Worm (Caenorhabditis elegans) whole organism, late embryonic: ENCODE data around the gene mig-13.
A peak's percentile ranks its signal among the peaks of the same experiment; 100 is the strongest.

Experiments used
- C08G9.2 ChIP-seq: sonication (generic microtip); optimal IDR thresholded peaks from 2 replicates; lab custom pipeline; 2016; ENCODE audit warnings: mild to moderate bottlenecking, missing genetic modification characterization, moderate library complexity, missing compliant biosample characterization
- F13H6.1 ChIP-seq: sonication (generic microtip); optimal IDR thresholded peaks from 2 replicates; lab custom pipeline; 2016; ENCODE audit warnings: missing genetic modification characterization, missing compliant biosample characterization
- K09A11.1 ChIP-seq: sonication (generic microtip); optimal IDR thresholded peaks from 2 replicates; lab custom pipeline; 2017; ENCODE audit warnings: antibody characterized with exemption, mild to moderate bottlenecking, missing genetic modification characterization, missing compliant biosample characterization; ENCODE audit not compliant: insufficient read depth
- ahr-1 ChIP-seq: sonication (generic microtip); optimal IDR thresholded peaks from 2 replicates; lab custom pipeline; 2016; ENCODE audit warnings: missing genetic modification characterization, missing compliant biosample characterization
- ama-1 ChIP-seq: fragments of 150-350 bp; optimal IDR thresholded peaks from 2 replicates; lab custom pipeline; 2014
- ceh-2 ChIP-seq: sonication (generic microtip); optimal IDR thresholded peaks from 2 replicates; lab custom pipeline; 2016; ENCODE audit warnings: missing genotype, missing genetic modification characterization, missing compliant biosample characterization
- ceh-22 ChIP-seq: sonication (generic microtip); optimal IDR thresholded peaks from 2 replicates; lab custom pipeline; 2017; ENCODE audit warnings: missing biosample characterization, missing genetic modification characterization
- ceh-31 ChIP-seq: sonication (generic microtip); optimal IDR thresholded peaks from 2 replicates; lab custom pipeline; 2016; ENCODE audit warnings: missing genetic modification characterization, missing compliant biosample characterization
- ceh-6 ChIP-seq: fragments of 200-800 bp; sonication (Bioruptor generic); optimal IDR thresholded peaks from 2 replicates; lab custom pipeline; 2018; ENCODE audit warnings: mild to moderate bottlenecking, missing genetic modification characterization, missing compliant biosample characterization
- ceh-9 ChIP-seq: sonication (generic microtip); optimal IDR thresholded peaks from 2 replicates; lab custom pipeline; 2016; ENCODE audit warnings: mild to moderate bottlenecking, missing genetic modification characterization, inconsistent platforms, missing compliant biosample characterization
- che-1 ChIP-seq: sonication (generic microtip); optimal IDR thresholded peaks from 2 replicates; lab custom pipeline; 2016; ENCODE audit warnings: mild to moderate bottlenecking, missing genetic modification characterization, missing compliant biosample characterization
- dve-1 ChIP-seq: sonication (generic microtip); optimal IDR thresholded peaks from 2 replicates; lab custom pipeline; 2017; ENCODE audit warnings: antibody characterized with exemption, mild to moderate bottlenecking, missing genetic modification characterization, missing compliant biosample characterization
- ets-4 ChIP-seq: sonication (generic microtip); optimal IDR thresholded peaks from 2 replicates; lab custom pipeline; 2016; ENCODE audit warnings: missing genetic modification characterization, missing compliant biosample characterization
- eyg-1 ChIP-seq: sonication (generic microtip); optimal IDR thresholded peaks from 2 replicates; lab custom pipeline; 2016; ENCODE audit warnings: missing genotype, missing genetic modification characterization, missing compliant biosample characterization
- fkh-10 ChIP-seq: fragments of 150-350 bp; optimal IDR thresholded peaks from 2 replicates; lab custom pipeline; 2014; ENCODE audit warnings: missing biosample characterization, missing genetic modification reagents, missing genetic modification characterization
- fkh-6 ChIP-seq: sonication (generic microtip); optimal IDR thresholded peaks from 2 replicates; lab custom pipeline; 2016; ENCODE audit warnings: missing genetic modification characterization, missing compliant biosample characterization
- gmeb-2 ChIP-seq: sonication (generic microtip); optimal IDR thresholded peaks from 2 replicates; lab custom pipeline; 2016; ENCODE audit warnings: missing genetic modification characterization, inconsistent platforms, missing compliant biosample characterization
- hlh-13 ChIP-seq: fragments of 200-800 bp; sonication (Bioruptor generic); optimal IDR thresholded peaks from 2 replicates; lab custom pipeline; 2018; ENCODE audit warnings: mild to moderate bottlenecking, missing genetic modification characterization, missing compliant biosample characterization
- hlh-15 ChIP-seq: sonication (generic microtip); optimal IDR thresholded peaks from 2 replicates; lab custom pipeline; 2016; ENCODE audit warnings: missing genetic modification characterization, missing compliant biosample characterization
- hlh-30 ChIP-seq: sonication (generic microtip); optimal IDR thresholded peaks from 2 replicates; lab custom pipeline; 2017; ENCODE audit warnings: antibody characterized with exemption, missing genetic modification characterization, missing compliant biosample characterization; ENCODE audit not compliant: insufficient read depth
- hlh-6 ChIP-seq: sonication (generic microtip); optimal IDR thresholded peaks from 2 replicates; lab custom pipeline; 2016; ENCODE audit warnings: missing genotype, missing genetic modification characterization, missing compliant biosample characterization
- hlh-8 ChIP-seq: sonication (generic microtip); optimal IDR thresholded peaks from 2 replicates; lab custom pipeline; 2016; ENCODE audit warnings: missing genotype, missing genetic modification characterization, missing compliant biosample characterization
- nfya-1 ChIP-seq: sonication (generic microtip); optimal IDR thresholded peaks from 2 replicates; lab custom pipeline; 2017; ENCODE audit warnings: missing genetic modification characterization, mild to moderate bottlenecking, missing compliant biosample characterization, antibody characterized with exemption, moderate library complexity
- nhr-11 ChIP-seq: fragments of 150-350 bp; optimal IDR thresholded peaks from 2 replicates; lab custom pipeline; 2014; ENCODE audit warnings: missing biosample characterization, missing genetic modification characterization
- pag-3 ChIP-seq: sonication (generic microtip); optimal IDR thresholded peaks from 2 replicates; lab custom pipeline; 2016; ENCODE audit warnings: missing compliant biosample characterization, missing genetic modification characterization, borderline replicate concordance
- pat-9 ChIP-seq: fragments of 200-800 bp; sonication (Bioruptor generic); optimal IDR thresholded peaks from 2 replicates; lab custom pipeline; 2018; ENCODE audit warnings: mild to moderate bottlenecking, missing genetic modification characterization, moderate library complexity, missing compliant biosample characterization
- pax-1 ChIP-seq: fragments of 150-350 bp; optimal IDR thresholded peaks from 2 replicates; lab custom pipeline; 2014; ENCODE audit warnings: missing biosample characterization, missing genetic modification characterization
- pha-2 ChIP-seq: sonication (generic microtip); optimal IDR thresholded peaks from 2 replicates; lab custom pipeline; 2017; ENCODE audit warnings: mild to moderate bottlenecking, missing genetic modification characterization, missing compliant biosample characterization
- pha-4 ChIP-seq: fragments of 150-350 bp; optimal IDR thresholded peaks from 2 replicates; lab custom pipeline; 2018; ENCODE audit warnings: missing biosample characterization, missing genetic modification reagents, missing genetic modification characterization
- pqm-1 ChIP-seq: sonication (generic microtip); optimal IDR thresholded peaks from 2 replicates; lab custom pipeline; 2016; ENCODE audit warnings: missing genetic modification characterization, missing compliant biosample characterization
- ref-2 ChIP-seq: sonication (generic microtip); optimal IDR thresholded peaks from 2 replicates; lab custom pipeline; 2016; ENCODE audit warnings: missing genetic modification characterization, missing compliant biosample characterization
- sox-2 ChIP-seq: fragments of 200-800 bp; sonication (Bioruptor generic); IDR thresholded peaks from 2 replicates; pipeline ENCODE4 v1.3.6; 2022; ENCODE audit warnings: missing genetic modification reagents, missing genetic modification characterization, missing compliant biosample characterization
- sox-4 ChIP-seq: sonication (generic microtip); optimal IDR thresholded peaks from 2 replicates; lab custom pipeline; 2017; ENCODE audit warnings: mild to moderate bottlenecking, missing genetic modification characterization, inconsistent platforms, missing compliant biosample characterization
- tbx-2 ChIP-seq: sonication (generic microtip); optimal IDR thresholded peaks from 2 replicates; lab custom pipeline; 2016; ENCODE audit warnings: missing genetic modification characterization, missing compliant biosample characterization
- tbx-7 ChIP-seq: sonication (generic microtip); optimal IDR thresholded peaks from 2 replicates; lab custom pipeline; 2016; ENCODE audit warnings: missing genotype, missing genetic modification characterization, missing compliant biosample characterization
- ttx-3 ChIP-seq: sonication (generic microtip); optimal IDR thresholded peaks from 2 replicates; lab custom pipeline; 2016; ENCODE audit warnings: missing genetic modification reagents, missing genetic modification characterization, missing compliant biosample characterization
- unc-3 ChIP-seq, 2 experiments: fragments of 200-800 bp in 1 of 2; sonication (Bioruptor generic) in 1 of 2; sonication (generic microtip) in 1 of 2; conservative IDR thresholded peaks in 1 of 2; optimal IDR thresholded peaks in 1 of 2; 2 replicates each; pipeline versions ENCODE4 v1.3.6 to Lab custom; 2016 to 2022; ENCODE audit warnings: missing compliant biosample characterization in 2 of 2, missing genetic modification characterization in 2 of 2, missing genetic modification reagents in 1 of 2
- ztf-16 ChIP-seq: sonication (generic microtip); optimal IDR thresholded peaks from 2 replicates; lab custom pipeline; 2017; ENCODE audit warnings: missing genetic modification characterization, missing compliant biosample characterization

mig-13 gene

ce11 chrX:4813115-4813732 is 13.3 kb upstream of the mig-13 start (continued):
- TF ChIP-seq ceh-9 = no peak
- TF ChIP-seq ama-1 (lab: Kevin White, UChicago) = no peak
- no peak for TF ChIP-seq hlh-13 (GFP tag; lab: Kevin White, UChicago)
- peak; percentile 59 for TF ChIP-seq ztf-16 (tag; lab: Kevin White, UChicago)
- TF ChIP-seq hlh-6 (tag; lab: Kevin White, UChicago) = no peak
- TF ChIP-seq pax-1 (tag; lab: Kevin White, UChicago) = no peak
- TF ChIP-seq K09A11.1 = no peak
- TF ChIP-seq ceh-2 = no peak
- TF ChIP-seq pat-9 = no peak

ce11 chrX:4811242-4811641 is 11.3 kb upstream of the mig-13 start, which contains the start of gene ztf-16:
TSS of gene ztf-16 (minus strand) at chrX:4811540.
- TF ChIP-seq nhr-11 (tag; lab: Kevin White, UChicago) = no peak
- no peak for TF ChIP-seq pag-3 (tag; lab: Kevin White, UChicago)
- no peak for TF ChIP-seq pqm-1
- TF ChIP-seq ahr-1 (tag; lab: Kevin White, UChicago) = no peak
- no peak for TF ChIP-seq nfya-1 (tag; lab: Kevin White, UChicago)
- no peak for TF ChIP-seq fkh-6 (tag; lab: Kevin White, UChicago)
- no peak for TF ChIP-seq sox-2
- TF ChIP-seq ets-4 (tag; lab: Kevin White, UChicago) = no peak

DNA sequence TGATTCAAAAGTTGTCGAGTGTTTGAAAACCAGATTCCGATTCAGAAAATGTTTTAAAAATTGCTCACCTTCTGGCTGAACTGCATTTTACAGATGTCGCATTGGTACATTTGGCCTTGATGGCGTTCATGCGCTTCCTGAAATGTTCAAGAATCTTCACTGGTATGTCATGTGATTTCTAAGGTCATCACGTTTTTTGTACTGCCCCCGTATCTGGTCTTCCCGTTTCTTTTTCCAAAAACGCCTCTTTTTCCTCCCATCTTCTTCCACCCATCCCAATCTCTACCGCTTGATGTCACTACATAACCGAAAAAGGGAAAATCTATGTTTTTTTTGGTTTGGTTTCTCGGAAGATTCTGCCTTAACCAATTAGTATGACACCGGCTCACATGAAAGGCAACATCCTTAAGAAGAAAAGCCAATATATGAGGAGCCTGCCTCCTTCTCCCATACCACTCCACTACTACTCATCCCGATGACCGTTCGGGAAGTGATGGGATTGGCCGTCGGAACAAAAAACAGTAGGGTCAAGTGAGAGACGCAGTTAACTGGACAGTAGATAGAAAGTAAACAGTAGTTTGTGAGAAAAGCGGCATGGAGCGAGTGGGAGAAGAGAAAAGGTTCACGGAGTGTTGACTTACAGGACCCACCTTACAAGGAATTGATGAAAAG is 10.0 kb upstream of the mig-13 start:
- TF ChIP-seq ztf-16 (tag; lab: Kevin White, UChicago) (peak; percentile 63), hlh-30 (tag; lab: Kevin White, UChicago) (peak; percentile 59), dve-1 (tag; lab: Kevin White, UChicago) (no peak)
- TF ChIP-seq, all 69 proteins: peak for 2

- TF ChIP-seq ref-2 (tag; lab: Kevin White, UChicago) (peak; percentile 67), fkh-10 (GFP tag; lab: Kevin White, UChicago) (no peak), ceh-9 (no peak), pag-3 (tag; lab: Kevin White, UChicago) (no peak), ztf-16 (tag; lab: Kevin White, UChicago) (peak; percentile 55)
These were observed 9.3 kb upstream of the mig-13 start for ce11 chrX:4809189-4809588.

DNA sequence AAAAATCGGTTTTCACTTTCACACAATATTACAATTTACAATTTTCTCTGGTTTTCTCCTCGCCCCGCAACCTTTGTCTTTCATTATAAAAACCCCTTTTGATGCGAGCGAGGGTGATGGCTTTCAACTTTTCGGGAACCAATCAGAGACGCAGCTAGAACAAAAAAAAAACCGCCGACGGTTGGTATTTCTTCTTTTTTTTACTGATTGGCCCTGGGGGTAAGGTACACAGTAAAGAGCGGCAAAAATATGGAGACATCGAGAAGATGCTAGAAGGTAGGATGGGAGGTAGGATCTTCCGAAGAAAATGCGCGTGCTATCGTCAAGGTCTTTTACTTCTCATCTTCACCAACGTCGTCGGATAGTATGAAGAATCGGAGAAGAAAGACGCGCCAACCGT is 8.8 kb upstream of the mig-13 start:
- TF ChIP-seq ets-4 (tag; lab: Kevin White, UChicago) = no peak
- TF ChIP-seq nfya-1 (tag; lab: Kevin White, UChicago) = peak; percentile 26
- no peak for TF ChIP-seq ceh-22 (tag; lab: Kevin White, UChicago)
- TF ChIP-seq ceh-31 = no peak
- no peak for TF ChIP-seq ztf-16 (tag; lab: Kevin White, UChicago)
- TF ChIP-seq tbx-7 (tag; lab: Kevin White, UChicago) = no peak
- TF ChIP-seq, all 69 proteins: peak for 1

- TF ChIP-seq tbx-2 (tag; lab: Kevin White, UChicago) (no peak), pha-2 (tag; lab: Kevin White, UChicago) (no peak), hlh-15 (tag; lab: Kevin White, UChicago) (no peak), ttx-3 (no peak), C08G9.2 (tag; lab: Kevin White, UChicago) (no peak), unc-3 (GFP tag; conservative IDR thresholded peaks at IDR 0.05; lab: Robert Waterston, UW) (no peak), unc-3 (tag; optimal IDR thresholded peaks at IDR 0.05; lab: Kevin White, UChicago) (no peak), hlh-8 (tag; lab: Kevin White, UChicago) (no peak), sox-4 (tag; lab: Kevin White, UChicago) (no peak), ceh-22 (tag; lab: Kevin White, UChicago) (no peak), F13H6.1 (tag; lab: Kevin White, UChicago) (no peak), ceh-6 (GFP tag; lab: Kevin White, UChicago) (no peak), che-1 (tag; lab: Kevin White, UChicago) (no peak), eyg-1 (tag; lab: Kevin White, UChicago) (no peak), nfya-1 (tag; lab: Kevin White, UChicago) (no peak), gmeb-2 (tag; lab: Kevin White, UChicago) (no peak), ceh-9 (no peak), pha-4 (tag; lab: Kevin White, UChicago) (no peak), fkh-6 (tag; lab: Kevin White, UChicago) (no peak)
- TF ChIP-seq, all 69 proteins: peak for 0
These were observed 4.0 kb upstream of the mig-13 start for ce11 chrX:4803942-4804341.
